Worm (Caenorhabditis elegans) whole organism, early embryonic: ENCODE data around the gene F43G6.4.

Experiments
- ama-1 ChIP-seq: fragments of 150-350 bp; optimal IDR thresholded peaks from 2 replicates; lab custom pipeline; 2014
- scrt-1 ChIP-seq: fragments of 200-800 bp; sonication (Bioruptor generic); IDR thresholded peaks from 2 replicates; pipeline ENCODE4 v1.3.6; 2022; ENCODE audit warnings: missing genetic modification characterization, missing compliant biosample characterization

ce11 chrII:11839116-11839515 is 48.6 kb downstream of the F43G6.4 start:
- no peak for TF ChIP-seq scrt-1 (GFP tag; lab: Robert Waterston, UW)
- no peak for TF ChIP-seq ama-1
